Worm (Caenorhabditis elegans) whole organism, midembryonic: Measurements from ENCODE around the gene spn-4.

Experiments
- cog-1 ChIP-seq: sonication (generic microtip); optimal IDR thresholded peaks from 2 replicates; lab custom pipeline; 2016; ENCODE audit warnings: missing genetic modification characterization, missing compliant biosample characterization
- flt-1 ChIP-seq: fragments of 200-800 bp; sonication (Bioruptor generic); IDR thresholded peaks from 2 replicates; pipeline ENCODE4 v1.3.6; 2022; ENCODE audit warnings: missing genetic modification characterization, missing compliant biosample characterization
- ref-1 ChIP-seq: fragments of 200-800 bp; sonication (Bioruptor generic); conservative IDR thresholded peaks from 2 replicates; pipeline ENCODE4 v1.3.6; 2022; ENCODE audit warnings: missing genetic modification reagents, missing genetic modification characterization, missing compliant biosample characterization

ce11 chrV:6787906-6788430 is 3.3 kb upstream of the spn-4 start, which contains the start of gene ZC404.2:
- no peak for TF ChIP-seq flt-1 (GFP tag; lab: Robert Waterston, UW)
- TF ChIP-seq cog-1 (tag; lab: Kevin White, UChicago): no peak
- no peak for TF ChIP-seq ref-1 (GFP tag; lab: Robert Waterston, UW)
